Worm (Caenorhabditis elegans): ENCODE results near the gene cest-9.2.
A peak's percentile ranks its signal among the peaks of the same experiment; 100 is the strongest.

Gene cest-9.2

DNA sequence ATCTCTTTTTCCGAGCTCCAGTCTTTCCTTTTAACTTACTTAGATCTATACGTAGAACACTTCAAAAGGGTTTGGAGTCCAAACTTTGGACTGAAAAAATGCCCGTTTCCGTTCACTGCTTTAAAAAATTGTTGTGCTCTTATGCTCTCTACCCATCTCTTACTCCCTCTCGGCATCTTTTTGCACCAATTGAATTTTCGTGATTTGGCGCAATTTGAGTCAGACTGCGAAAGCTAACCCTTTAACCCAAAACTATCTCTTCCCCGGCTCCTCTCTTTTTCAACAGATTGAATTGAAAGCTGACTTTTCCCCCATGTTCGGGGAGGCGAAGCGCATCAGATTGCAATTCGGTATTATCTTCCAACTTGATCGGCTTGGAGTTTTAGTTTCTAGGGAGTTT is 30.3 kb downstream of the cest-9.2 start:
- no peak for TF ChIP-seq tab-1 (GFP tag; IDR thresholded peaks at IDR 0.05)
- no peak for TF ChIP-seq ztf-29 (GFP tag; IDR thresholded peaks at IDR 0.05)
- no peak for TF ChIP-seq ref-1 (GFP tag; conservative IDR thresholded peaks at IDR 0.05)
- TF ChIP-seq T22C8.4 (GFP tag; IDR thresholded peaks at IDR 0.05), result no peak
- no peak for TF ChIP-seq ztf-23 (GFP tag; IDR thresholded peaks at IDR 0.05)
- TF ChIP-seq flt-1 (GFP tag; IDR thresholded peaks at IDR 0.05), result no peak
- TF ChIP-seq med-1 (GFP tag; optimal IDR thresholded peaks at IDR 0.05; ENCODE audit: insufficient read depth), result no peak
- TF ChIP-seq klf-2 (GFP tag; conservative IDR thresholded peaks at IDR 0.05), result no peak
- no peak for TF ChIP-seq cog-1 (tag; optimal IDR thresholded peaks at IDR 0.05)

- TF ChIP-seq med-1 (GFP tag; optimal IDR thresholded peaks at IDR 0.05; ENCODE audit: insufficient read depth), result no peak
- TF ChIP-seq tab-1 (GFP tag; IDR thresholded peaks at IDR 0.05), result no peak
- TF ChIP-seq T22C8.4 (GFP tag; IDR thresholded peaks at IDR 0.05), result no peak
- TF ChIP-seq ref-1 (GFP tag; conservative IDR thresholded peaks at IDR 0.05), result no peak
- TF ChIP-seq ztf-29 (GFP tag; IDR thresholded peaks at IDR 0.05), result no peak
- no peak for TF ChIP-seq cog-1 (tag; optimal IDR thresholded peaks at IDR 0.05)
- TF ChIP-seq klf-2 (GFP tag; conservative IDR thresholded peaks at IDR 0.05), result no peak
- no peak for TF ChIP-seq ztf-23 (GFP tag; IDR thresholded peaks at IDR 0.05)
- TF ChIP-seq flt-1 (GFP tag; IDR thresholded peaks at IDR 0.05), result no peak
Measured at ce11 chrX:12256594-12257048, 34.7 kb downstream of the cest-9.2 start, which contains the start of gene E01G6.2. E01G6.2 (plus strand) TSS chrX:12256644.

DNA sequence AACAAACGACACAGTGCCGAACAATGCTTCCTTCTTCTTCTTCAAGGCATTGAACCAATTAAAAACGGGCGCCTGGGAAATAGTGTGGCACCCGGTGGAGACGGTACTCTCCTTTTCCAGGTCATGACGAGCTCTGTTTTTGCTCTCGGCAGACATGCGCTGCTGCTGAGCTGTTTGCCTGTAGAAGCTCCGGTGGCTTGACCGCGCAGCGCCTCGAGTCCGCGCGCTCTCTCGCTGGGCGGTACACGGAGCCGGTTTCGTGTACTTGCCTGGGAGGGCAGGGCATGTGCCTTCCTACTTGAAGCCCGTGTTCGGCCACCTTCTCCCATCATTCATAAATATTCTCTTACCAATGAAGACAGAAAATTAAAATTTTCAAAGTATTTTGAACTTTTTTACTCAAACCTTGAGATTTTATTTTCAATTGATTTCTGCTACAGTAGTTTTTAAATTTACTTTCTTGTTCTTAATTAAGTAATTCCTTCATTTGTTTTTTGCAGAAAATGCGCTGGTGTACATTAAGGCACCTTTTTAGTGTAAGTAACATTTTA is 38.5 kb downstream of the cest-9.2 start, which contains the start of gene E01G6.1:
Gene E01G6.1 (plus strand): TSS at position 501 of the 551 bp plus-strand sequence.
- TF ChIP-seq ztf-29 (GFP tag; IDR thresholded peaks at IDR 0.05) (peak; percentile 8; the same call in 1 of the 2 replicates), T22C8.4 (GFP tag; IDR thresholded peaks at IDR 0.05) (no peak)

ce11 chrX:12270841-12271240 is 48.9 kb downstream of the cest-9.2 start, which contains the start of gene otpl-8:
otpl-8 (minus strand) TSS chrX:12270941.
- no peak for TF ChIP-seq ztf-23 (GFP tag; IDR thresholded peaks at IDR 0.05)

DNA sequence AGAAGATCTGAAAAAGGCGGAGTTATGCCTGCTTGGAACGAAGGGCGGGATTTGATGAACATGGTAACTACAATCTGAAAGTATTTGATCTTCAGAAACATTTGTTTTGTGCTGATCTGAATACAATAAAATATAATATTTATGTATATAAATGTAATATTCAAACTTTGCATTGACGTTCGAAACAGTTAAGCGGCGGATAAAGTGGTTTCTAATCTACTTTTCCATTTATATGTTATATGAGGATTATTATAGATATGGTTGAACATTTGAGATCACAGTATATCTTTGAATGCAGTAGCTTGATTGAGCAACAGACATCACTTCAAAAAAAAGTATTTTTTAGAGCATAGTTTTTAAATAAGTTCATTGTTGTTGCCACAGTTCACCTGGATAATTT is 52.0 kb downstream of the cest-9.2 start, which contains the start of gene H19J13.2:
Gene H19J13.2 (minus strand): TSS at position 101 of the 400 bp plus-strand sequence.
- TF ChIP-seq T22C8.4 (GFP tag; IDR thresholded peaks at IDR 0.05) (no peak), flt-1 (GFP tag; IDR thresholded peaks at IDR 0.05) (no peak), tab-1 (GFP tag; IDR thresholded peaks at IDR 0.05) (no peak)

ce11 chrX:12275577-12275976 is 53.7 kb downstream of the cest-9.2 start, which contains the start of gene C04B4.6:
C04B4.6 (minus strand) TSS chrX:12275677.
- TF ChIP-seq flt-1 (GFP tag; IDR thresholded peaks at IDR 0.05) (no peak), ztf-29 (GFP tag; IDR thresholded peaks at IDR 0.05) (no peak), ztf-23 (GFP tag; IDR thresholded peaks at IDR 0.05) (no peak), klf-2 (GFP tag; conservative IDR thresholded peaks at IDR 0.05) (no peak), cog-1 (tag; optimal IDR thresholded peaks at IDR 0.05) (no peak), T22C8.4 (GFP tag; IDR thresholded peaks at IDR 0.05) (no peak), ref-1 (GFP tag; conservative IDR thresholded peaks at IDR 0.05) (no peak), med-1 (GFP tag; optimal IDR thresholded peaks at IDR 0.05; ENCODE audit: insufficient read depth) (no peak), tab-1 (GFP tag; IDR thresholded peaks at IDR 0.05) (no peak)

Measured in whole organism, midembryonic.